Worm (Caenorhabditis elegans) whole organism, early embryonic: ENCODE measurements around the gene F55B11.5.

Experiments
- aly-1 ChIP-seq: sonication (generic microtip); optimal IDR thresholded peaks from 2 replicates; lab custom pipeline; 2016; ENCODE audit warnings: missing genetic modification characterization, missing compliant biosample characterization
- ceh-36 ChIP-seq: sonication (generic microtip); optimal IDR thresholded peaks from 2 replicates; lab custom pipeline; 2016; ENCODE audit warnings: missing genetic modification characterization, inconsistent platforms, missing compliant biosample characterization
- hmbx-1 ChIP-seq: sonication (generic microtip); optimal IDR thresholded peaks from 2 replicates; lab custom pipeline; 2016; ENCODE audit warnings: mild to moderate bottlenecking, missing genetic modification characterization, missing compliant biosample characterization

DNA sequence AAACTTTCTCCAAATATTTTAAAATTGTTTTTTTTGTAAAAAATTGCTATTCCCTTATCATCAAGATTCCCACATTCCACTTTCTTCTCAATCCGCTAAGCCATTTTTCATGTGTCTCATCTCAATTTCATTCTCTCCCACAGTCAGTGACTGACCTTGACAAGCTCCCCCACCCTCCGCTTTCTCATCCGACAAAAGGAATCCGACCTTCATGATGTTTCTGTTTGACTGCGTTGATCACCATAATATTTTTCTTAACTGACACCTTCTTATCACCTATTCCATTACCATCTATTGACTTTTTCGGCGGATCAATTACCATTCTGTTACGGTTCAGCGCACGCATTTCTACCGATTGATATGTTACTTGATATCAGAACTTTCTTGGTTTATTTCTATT lies 38.4 kb upstream of the F55B11.5 start:
- TF ChIP-seq hmbx-1 (tag; lab: Kevin White, UChicago): no peak
- TF ChIP-seq ceh-36 (tag; lab: Kevin White, UChicago): no peak
- TF ChIP-seq aly-1: no peak
